Worm (Caenorhabditis elegans) whole organism, L1 larva: ENCODE data around the gene ttr-13.

Experiments used
- efl-1 ChIP-seq, 4 experiments: fragments of 150-350 bp; optimal IDR thresholded peaks in 3 of 4; peaks in 1 of 4; 1 replicate in 1 of 4; 2 replicates in 3 of 4; lab custom pipeline; 2014; ENCODE audit warnings: missing biosample characterization in 2 of 4, missing genetic modification characterization in 2 of 4, missing genetic modification reagents in 2 of 4
- hlh-4 ChIP-seq: sonication (generic microtip); optimal IDR thresholded peaks from 2 replicates; lab custom pipeline; 2016; ENCODE audit warnings: mild to moderate bottlenecking, missing genetic modification characterization, missing compliant biosample characterization
- lin-15B ChIP-seq: fragments of 150-350 bp; sonication (generic microtip); optimal IDR thresholded peaks from 3 replicates; lab custom pipeline; 2014; ENCODE audit warnings: missing biosample characterization, missing genetic modification characterization
- mep-1 ChIP-seq: fragments of 150-350 bp; optimal IDR thresholded peaks from 2 replicates; lab custom pipeline; 2014; ENCODE audit warnings: missing biosample characterization, missing genetic modification characterization
- nhr-20 ChIP-seq: sonication (generic microtip); optimal IDR thresholded peaks from 2 replicates; lab custom pipeline; 2016; ENCODE audit warnings: mild to moderate bottlenecking, missing genetic modification characterization, missing compliant biosample characterization
- nhr-237 ChIP-seq: fragments of 150-350 bp; optimal IDR thresholded peaks from 2 replicates; lab custom pipeline; 2014; ENCODE audit warnings: missing biosample characterization, missing genetic modification characterization
- nhr-90 ChIP-seq: sonication (generic microtip); optimal IDR thresholded peaks from 2 replicates; lab custom pipeline; 2016; ENCODE audit warnings: mild to moderate bottlenecking, missing genetic modification characterization, missing compliant biosample characterization; ENCODE audit not compliant: poor library complexity
- snpc-4 ChIP-seq: fragments of 150-350 bp; optimal IDR thresholded peaks from 2 replicates; lab custom pipeline; 2014; ENCODE audit warnings: missing biosample characterization, missing genetic modification characterization
- unc-130 ChIP-seq: fragments of 150-350 bp; optimal IDR thresholded peaks from 2 replicates; lab custom pipeline; 2017; ENCODE audit warnings: missing biosample characterization, missing genetic modification characterization, inconsistent platforms

- TF ChIP-seq unc-130 (tag; lab: Kevin White, UChicago): no peak
- no peak for TF ChIP-seq mep-1 (tag; lab: Kevin White, UChicago)
- TF ChIP-seq snpc-4 (tag; lab: Kevin White, UChicago): no peak
- TF ChIP-seq hlh-4 (tag; lab: Kevin White, UChicago): no peak
- TF ChIP-seq lin-15B (tag; lab: Kevin White, UChicago): no peak
- no peak for TF ChIP-seq efl-1 (optimal IDR thresholded peaks at IDR 0.05; lab: Kevin White, UChicago)
- no peak for TF ChIP-seq efl-1 (GFP tag; optimal IDR thresholded peaks at IDR 0.05 in 1 of 2; lab: Kevin White, UChicago)
- TF ChIP-seq nhr-90 (tag; lab: Kevin White, UChicago): no peak
- no peak for TF ChIP-seq nhr-20 (tag; lab: Kevin White, UChicago)
- no peak for TF ChIP-seq nhr-237
Measured at ce11 chrV:20682309-20682708, 45.6 kb upstream of the ttr-13 start.
